Fruit fly (Drosophila melanogaster): ENCODE data around the gene Mcm6.

Mcm6 gene

DNA sequence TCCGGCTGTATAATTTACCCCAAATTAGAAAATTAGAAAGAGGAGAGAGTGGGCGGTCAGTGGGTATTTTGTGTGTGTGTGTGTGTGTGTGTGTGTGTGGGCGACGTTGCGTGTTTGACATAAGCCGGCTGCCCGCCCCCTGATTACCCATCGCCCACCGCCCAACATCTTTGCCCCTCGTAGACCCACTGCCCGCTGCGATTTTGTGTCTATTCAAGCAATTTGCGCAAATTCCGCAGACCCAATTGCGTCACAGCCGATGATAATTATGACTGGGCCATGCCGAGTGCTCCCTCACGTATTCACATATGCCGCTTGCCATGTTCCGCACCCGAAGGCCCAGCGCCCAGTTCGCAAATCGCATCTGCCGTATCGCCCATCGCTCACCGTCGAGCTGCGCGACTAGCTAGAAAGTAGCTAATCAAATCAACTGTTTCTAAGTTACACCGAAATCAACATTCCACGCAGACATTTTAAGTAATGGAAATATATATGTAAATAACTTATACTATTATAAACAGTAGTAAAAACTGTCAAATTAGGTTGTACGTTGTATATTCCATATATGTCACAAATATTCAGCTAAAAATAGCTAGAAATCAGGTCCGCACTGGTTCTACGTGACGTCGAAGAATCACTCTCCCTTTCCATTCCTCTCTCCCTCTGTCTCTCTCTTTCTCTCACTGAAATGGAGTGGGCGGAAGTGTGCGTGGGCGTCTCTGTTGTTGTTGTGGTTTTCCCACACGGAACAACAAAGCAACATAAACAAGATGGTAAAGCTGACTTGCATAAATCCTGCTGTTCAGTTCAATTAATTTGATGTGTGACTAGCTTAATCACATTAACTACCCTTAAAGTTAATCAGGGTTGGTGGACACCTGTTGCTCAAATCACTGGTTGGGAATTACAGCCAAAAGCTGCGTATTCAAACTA is 17.3 kb upstream of the Mcm6 start (continued):
- TF ChIP-seq Taf1 (GFP tag; IDR thresholded peaks at IDR 0.05), result no peak
- TF ChIP-seq hbn (GFP tag; IDR thresholded peaks at IDR 0.05; ENCODE audit: partially characterized antibody), result no peak
- peak; percentile 60; the same call in 1 of the 2 replicates for TF ChIP-seq crol (GFP tag; IDR thresholded peaks at IDR 0.05)
- TF ChIP-seq danr (GFP tag; IDR thresholded peaks at IDR 0.05), result no peak
- TF ChIP-seq CG2712 (tag; optimal IDR thresholded peaks at IDR 0.05), result peak; percentile 58
- no peak for TF ChIP-seq hth (optimal IDR thresholded peaks at IDR 0.05)
- no peak for TF ChIP-seq NC2β (GFP tag; optimal IDR thresholded peaks at IDR 0.05)
- no peak for TF ChIP-seq inv (GFP tag; IDR thresholded peaks at IDR 0.05; ENCODE audit: partially characterized antibody)
- no peak for TF ChIP-seq br (optimal IDR thresholded peaks at IDR 0.05)
- TF ChIP-seq CG11723 (GFP tag; optimal IDR thresholded peaks at IDR 0.05), result no peak
- TF ChIP-seq Hr51 (GFP tag; optimal IDR thresholded peaks at IDR 0.05), result peak in 1 of 2 experiments; percentile 62
- no peak for TF ChIP-seq croc (GFP tag; conservative IDR thresholded peaks at IDR 0.05)
- no peak for TF ChIP-seq gt (GFP tag; IDR thresholded peaks at IDR 0.05)
- peak; percentile 63 for TF ChIP-seq CG6765 (GFP tag; optimal IDR thresholded peaks at IDR 0.05)
- no peak for TF ChIP-seq gcm2 (GFP tag; optimal IDR thresholded peaks at IDR 0.05)
- TF ChIP-seq gro (GFP tag; optimal IDR thresholded peaks at IDR 0.05), result no peak
- TF ChIP-seq Tbp (GFP tag; optimal IDR thresholded peaks at IDR 0.05), result no peak
- TF ChIP-seq CG10274 (GFP tag; optimal IDR thresholded peaks at IDR 0.05), result no peak
- TF ChIP-seq ranshi (GFP tag; IDR thresholded peaks at IDR 0.05), result 0 out of 2 replicates have a peak, but pooled peaks have one; percentile 4
- TF ChIP-seq nerfin-1 (tag; optimal IDR thresholded peaks at IDR 0.05), result peak; percentile 43
- TF ChIP-seq ATbp (GFP tag; optimal IDR thresholded peaks at IDR 0.05), result no peak
- TF ChIP-seq hkb (optimal IDR thresholded peaks at IDR 0.05), result no peak
- TF ChIP-seq hkb (GFP tag; IDR thresholded peaks at IDR 0.05), result peak; percentile 64
- TF ChIP-seq bsh (GFP tag; optimal IDR thresholded peaks at IDR 0.05), result peak in 1 of 2 experiments; percentile 25
- TF ChIP-seq CG17568 (GFP tag; optimal IDR thresholded peaks at IDR 0.05), result peak; percentile 30
- 0 out of 2 replicates have a peak, but pooled peaks have one; percentile 28 for TF ChIP-seq CG14441 (GFP tag; IDR thresholded peaks at IDR 0.05)
- no peak for TF ChIP-seq maf-S (GFP tag; optimal IDR thresholded peaks at IDR 0.05)
- no peak for TF ChIP-seq tin (GFP tag; optimal IDR thresholded peaks at IDR 0.05)
- TF ChIP-seq HmgZ (tag; optimal IDR thresholded peaks at IDR 0.05), result peak; percentile 55
- TF ChIP-seq CG10209 (GFP tag; optimal IDR thresholded peaks at IDR 0.05), result peak; percentile 39
- peak; percentile 42 for TF ChIP-seq phol (tag; optimal IDR thresholded peaks at IDR 0.05)
- peak; percentile 67 for TF ChIP-seq CrebB (tag; optimal IDR thresholded peaks at IDR 0.05)
- TF ChIP-seq BEAF-32 (GFP tag; optimal IDR thresholded peaks at IDR 0.05), result peak; percentile 11
- no peak for TF ChIP-seq gsb (GFP tag; IDR thresholded peaks at IDR 0.05)
- TF ChIP-seq CG3163 (GFP tag; optimal IDR thresholded peaks at IDR 0.05), result no peak
- TF ChIP-seq usp (GFP tag; optimal IDR thresholded peaks at IDR 0.05), result no peak
- no peak for TF ChIP-seq ci (GFP tag; IDR thresholded peaks at IDR 0.05)
- TF ChIP-seq bcd (GFP tag; optimal IDR thresholded peaks at IDR 0.05), result peak; percentile 3
- TF ChIP-seq twi (tag; optimal IDR thresholded peaks at IDR 0.05), result peak; percentile 24
- TF ChIP-seq al (GFP tag; IDR thresholded peaks at IDR 0.05), result 0 out of 2 replicates have a peak, but pooled peaks have one; percentile 4
- peak; percentile 54; the same call in 1 of the 2 replicates for TF ChIP-seq rib (GFP tag; IDR thresholded peaks at IDR 0.05)
- TF ChIP-seq wek (GFP tag; optimal IDR thresholded peaks at IDR 0.05), result no peak
- TF ChIP-seq CG18262 (tag; optimal IDR thresholded peaks at IDR 0.05), result peak; percentile 61
- peak; percentile 51; the same call in 1 of the 2 replicates for TF ChIP-seq Atf6 (GFP tag; IDR thresholded peaks at IDR 0.05)
- TF ChIP-seq Gug (GFP tag; IDR thresholded peaks at IDR 0.05), result no peak
- no peak for TF ChIP-seq CG17802 (tag; optimal IDR thresholded peaks at IDR 0.05)
- no peak for TF ChIP-seq kni (GFP tag; optimal IDR thresholded peaks at IDR 0.05)
- no peak for TF ChIP-seq CG2202 (tag; optimal IDR thresholded peaks at IDR 0.05)
- TF ChIP-seq CG7963 (GFP tag; IDR thresholded peaks at IDR 0.05; ENCODE audit: partially characterized antibody), result no peak
